Fruit fly (Drosophila melanogaster) whole organism, embryonic: Measurements from ENCODE around the gene Arv1.

Experiments
- Adf1 ChIP-seq: fragments of 200-800 bp; sonication (Bioruptor generic); IDR thresholded peaks from 2 replicates; pipeline ENCODE4 v1.3.6; 2022; ENCODE audit warnings: missing biosample characterization, missing genetic modification characterization
- Asciz ChIP-seq: fragments of 200-800 bp; sonication (Bioruptor generic); optimal IDR thresholded peaks from 2 replicates; lab custom pipeline; 2017; ENCODE audit warnings: missing biosample characterization, mild to moderate bottlenecking, missing genetic modification characterization, missing genetic modification reagents
- CG10147 ChIP-seq: fragments of 200-800 bp; sonication (Bioruptor generic); optimal IDR thresholded peaks from 2 replicates; lab custom pipeline; 2019; ENCODE audit warnings: missing biosample characterization, mild to moderate bottlenecking, missing genetic modification characterization, moderate library complexity
- CG10462 ChIP-seq: fragments of 200-800 bp; sonication (Bioruptor generic); optimal IDR thresholded peaks from 2 replicates; lab custom pipeline; 2016; ENCODE audit warnings: missing biosample characterization, missing genetic modification characterization
- CG11456 ChIP-seq: fragments of 200-800 bp; sonication (Bioruptor generic); IDR thresholded peaks from 3 replicates; pipeline ENCODE4 v1.3.6; 2022; ENCODE audit warnings: missing biosample characterization, missing genetic modification characterization
- CG11696 ChIP-seq: fragments of 200-800 bp; sonication (Bioruptor generic); IDR thresholded peaks from 2 replicates; pipeline ENCODE4 v1.3.6; 2022; ENCODE audit warnings: missing biosample characterization, missing genetic modification characterization
- CG15601 ChIP-seq: fragments of 200-800 bp; sonication (Bioruptor generic); optimal IDR thresholded peaks from 3 replicates; lab custom pipeline; 2019; ENCODE audit warnings: missing biosample characterization, mild to moderate bottlenecking, missing genetic modification characterization, moderate library complexity
- CG16815 ChIP-seq: fragments of 200-800 bp; sonication (Bioruptor generic); optimal IDR thresholded peaks from 3 replicates; lab custom pipeline; 2017; ENCODE audit warnings: missing biosample characterization, mild to moderate bottlenecking, missing genetic modification characterization
- CG18262 ChIP-seq: fragments of 200-800 bp; optimal IDR thresholded peaks from 3 replicates; lab custom pipeline; 2019; ENCODE audit warnings: missing biosample characterization, mild to moderate bottlenecking, missing genetic modification characterization, moderate library complexity
- CG18619 ChIP-seq: fragments of 200-800 bp; sonication (Bioruptor generic); optimal IDR thresholded peaks from 3 replicates; lab custom pipeline; 2017; ENCODE audit warnings: missing biosample characterization, mild to moderate bottlenecking, missing genetic modification characterization
- CG2120 ChIP-seq: fragments of 200-800 bp; sonication (Bioruptor generic); optimal IDR thresholded peaks from 3 replicates; lab custom pipeline; 2016; ENCODE audit warnings: missing biosample characterization, missing genetic modification characterization
- CG2712 ChIP-seq: fragments of 200-800 bp; optimal IDR thresholded peaks from 3 replicates; lab custom pipeline; 2019; ENCODE audit warnings: missing biosample characterization, mild to moderate bottlenecking, missing genetic modification characterization, moderate library complexity
- CG30020 ChIP-seq: fragments of 200-800 bp; optimal IDR thresholded peaks from 2 replicates; lab custom pipeline; 2019; ENCODE audit warnings: missing biosample characterization, mild to moderate bottlenecking, missing genetic modification characterization, moderate library complexity
- CG32772 ChIP-seq: fragments of 200-800 bp; sonication (Bioruptor generic); IDR thresholded peaks from 2 replicates; pipeline ENCODE4 v1.3.6; 2022; ENCODE audit warnings: missing biosample characterization, missing genetic modification characterization
- CG3281 ChIP-seq: fragments of 200-800 bp; sonication (Bioruptor generic); optimal IDR thresholded peaks from 3 replicates; lab custom pipeline; 2017; ENCODE audit warnings: missing biosample characterization, mild to moderate bottlenecking, missing genetic modification characterization
- CG33213 ChIP-seq: fragments of 200-800 bp; sonication (Bioruptor generic); optimal IDR thresholded peaks from 3 replicates; lab custom pipeline; 2016; ENCODE audit warnings: missing biosample characterization, missing genetic modification characterization
- CG4328 ChIP-seq: fragments of 200-800 bp; sonication (Bioruptor generic); optimal IDR thresholded peaks from 3 replicates; lab custom pipeline; 2017; ENCODE audit warnings: missing biosample characterization, missing genetic modification reagents, missing genetic modification characterization
- CG4360 ChIP-seq: fragments of 200-800 bp; sonication (Bioruptor generic); IDR thresholded peaks from 2 replicates; pipeline ENCODE4 v1.3.6; 2022; ENCODE audit warnings: missing biosample characterization, missing genetic modification characterization
- CG4424 ChIP-seq: fragments of 200-800 bp; sonication (Bioruptor generic); optimal IDR thresholded peaks from 3 replicates; lab custom pipeline; 2016; ENCODE audit warnings: missing biosample characterization, missing genetic modification characterization
- CG5953 ChIP-seq: fragments of 200-800 bp; sonication (Bioruptor generic); IDR thresholded peaks from 2 replicates; pipeline ENCODE4 v1.3.6; 2022; ENCODE audit warnings: missing biosample characterization, missing genetic modification characterization
- CG6272 ChIP-seq: fragments of 200-800 bp; sonication (Bioruptor generic); IDR thresholded peaks from 2 replicates; pipeline ENCODE4 v1.3.6; 2022; ENCODE audit warnings: missing biosample characterization, missing genetic modification characterization
- CG6683 ChIP-seq: fragments of 200-800 bp; sonication (Bioruptor generic); optimal IDR thresholded peaks from 2 replicates; lab custom pipeline; 2017; ENCODE audit warnings: missing biosample characterization, mild to moderate bottlenecking, missing genetic modification characterization, missing genetic modification reagents
- CG7372 ChIP-seq: fragments of 200-800 bp; sonication (Bioruptor generic); IDR thresholded peaks from 2 replicates; pipeline ENCODE4 v1.3.6; 2022; ENCODE audit warnings: missing biosample characterization, missing genetic modification characterization
- CG7987 ChIP-seq: fragments of 200-800 bp; sonication (Bioruptor generic); optimal IDR thresholded peaks from 2 replicates; lab custom pipeline; 2018; ENCODE audit warnings: missing biosample characterization, mild to moderate bottlenecking, missing genetic modification characterization, moderate library complexity
- CG8359 ChIP-seq: fragments of 200-800 bp; sonication (Bioruptor generic); optimal IDR thresholded peaks from 2 replicates; lab custom pipeline; 2017; ENCODE audit warnings: missing biosample characterization, mild to moderate bottlenecking, missing genetic modification characterization, borderline replicate concordance
- CG8924 ChIP-seq: fragments of 200-800 bp; optimal IDR thresholded peaks from 3 replicates; lab custom pipeline; 2019; ENCODE audit warnings: missing biosample characterization, mild to moderate bottlenecking, missing genetic modification characterization, moderate library complexity
- CHES-1-like ChIP-seq: fragments of 200-800 bp; sonication (Bioruptor generic); optimal IDR thresholded peaks from 2 replicates; lab custom pipeline; 2016; ENCODE audit warnings: missing biosample characterization, missing genetic modification characterization
- CkIIα-i1 ChIP-seq: fragments of 200-800 bp; sonication (Bioruptor generic); IDR thresholded peaks from 2 replicates; pipeline ENCODE4 v1.3.6; 2022; ENCODE audit warnings: missing biosample characterization, missing genetic modification characterization
- D19B ChIP-seq: fragments of 200-800 bp; sonication (Bioruptor generic); optimal IDR thresholded peaks from 2 replicates; lab custom pipeline; 2017; ENCODE audit warnings: missing biosample characterization, mild to moderate bottlenecking, missing genetic modification characterization
- Dll ChIP-seq: fragments of 200-800 bp; sonication (Bioruptor generic); IDR thresholded peaks from 4 replicates; pipeline ENCODE4 v1.3.6; 2022; ENCODE audit warnings: missing biosample characterization, missing genetic modification characterization; ENCODE audit not compliant: partially characterized antibody
- Drgx ChIP-seq: fragments of 200-800 bp; sonication (Bioruptor generic); IDR thresholded peaks from 2 replicates; pipeline ENCODE4 v1.3.6; 2022; ENCODE audit warnings: missing biosample characterization, missing genetic modification characterization
- Hr39 ChIP-seq: fragments of >200 bp; optimal IDR thresholded peaks from 2 replicates; lab custom pipeline; 2017
- MBD-R2 ChIP-seq: fragments of 200-800 bp; sonication (Bioruptor generic); IDR thresholded peaks from 2 replicates; pipeline ENCODE4 v1.3.6; 2022; ENCODE audit warnings: missing biosample characterization, missing genetic modification characterization
- MESR4 ChIP-seq: fragments of 200-800 bp; sonication (Bioruptor generic); optimal IDR thresholded peaks from 2 replicates; lab custom pipeline; 2018; ENCODE audit warnings: missing biosample characterization, mild to moderate bottlenecking, missing genetic modification characterization, moderate library complexity
- MTF-1 ChIP-seq: fragments of 200-800 bp; sonication (Bioruptor generic); optimal IDR thresholded peaks from 2 replicates; lab custom pipeline; 2018; ENCODE audit warnings: missing biosample characterization, mild to moderate bottlenecking, missing genetic modification characterization, borderline replicate concordance
- Trl ChIP-seq, 3 experiments: fragments of >200 bp in 2 of 3; fragments of 200-800 bp in 1 of 3; sonication (Bioruptor generic) in 1 of 3; optimal IDR thresholded peaks; 2 replicates in 1 of 3; 3 replicates in 2 of 3; lab custom pipeline; 2016 to 2017; ENCODE audit warnings: missing biosample characterization in 1 of 3, missing genetic modification characterization in 1 of 3
- amos ChIP-seq: fragments of 200-800 bp; sonication (Bioruptor generic); IDR thresholded peaks from 2 replicates; pipeline ENCODE4 v1.3.6; 2022; ENCODE audit warnings: missing biosample characterization, missing genetic modification characterization; ENCODE audit not compliant: partially characterized antibody
- ato ChIP-seq: fragments of 200-800 bp; sonication (Bioruptor generic); IDR thresholded peaks from 2 replicates; pipeline ENCODE4 v1.3.6; 2022; ENCODE audit warnings: missing biosample characterization, missing genetic modification characterization; ENCODE audit not compliant: partially characterized antibody
- chn ChIP-seq: fragments of 200-800 bp; sonication (Bioruptor generic); optimal IDR thresholded peaks from 2 replicates; lab custom pipeline; 2016; ENCODE audit warnings: missing biosample characterization, missing genetic modification characterization
- cwo ChIP-seq: fragments of 200-800 bp; sonication (Bioruptor generic); optimal IDR thresholded peaks from 3 replicates; lab custom pipeline; 2017; ENCODE audit warnings: missing biosample characterization, missing genetic modification characterization, mild to moderate bottlenecking, moderate library complexity, missing genetic modification reagents
- emc ChIP-seq: fragments of 200-800 bp; sonication (Bioruptor generic); optimal IDR thresholded peaks from 2 replicates; lab custom pipeline; 2016; ENCODE audit warnings: missing biosample characterization, missing genetic modification characterization
- fru ChIP-seq: fragments of >200 bp; optimal IDR thresholded peaks from 2 replicates; lab custom pipeline; 2017
- knrl ChIP-seq: fragments of 200-800 bp; sonication (Bioruptor generic); IDR thresholded peaks from 3 replicates; pipeline ENCODE4 v1.3.6; 2022; ENCODE audit warnings: missing biosample characterization, missing genetic modification characterization; ENCODE audit not compliant: partially characterized antibody
- nerfin-1 ChIP-seq: fragments of 200-800 bp; sonication (Bioruptor generic); optimal IDR thresholded peaks from 3 replicates; lab custom pipeline; 2019; ENCODE audit warnings: missing biosample characterization, mild to moderate bottlenecking, missing genetic modification characterization, moderate library complexity
- odd ChIP-seq: fragments of 200-800 bp; sonication (Bioruptor generic); optimal IDR thresholded peaks from 2 replicates; lab custom pipeline; 2017; ENCODE audit warnings: missing biosample characterization, mild to moderate bottlenecking, missing genetic modification characterization
- phol ChIP-seq: fragments of 200-800 bp; sonication (Bioruptor generic); optimal IDR thresholded peaks from 3 replicates; lab custom pipeline; 2018; ENCODE audit warnings: missing biosample characterization, mild to moderate bottlenecking, missing genetic modification characterization, moderate library complexity
- stwl ChIP-seq: fragments of 200-800 bp; sonication (Bioruptor generic); optimal IDR thresholded peaks from 3 replicates; lab custom pipeline; 2018; ENCODE audit warnings: missing biosample characterization, mild to moderate bottlenecking, missing genetic modification characterization, moderate library complexity
- tgo ChIP-seq: fragments of 200-800 bp; sonication (Bioruptor generic); IDR thresholded peaks from 3 replicates; pipeline ENCODE4 v1.3.6; 2022; ENCODE audit warnings: missing biosample characterization, missing genetic modification characterization
- yki ChIP-seq: fragments of >200 bp; optimal IDR thresholded peaks from 3 replicates; lab custom pipeline; 2018
- z ChIP-seq: fragments of 200-800 bp; sonication (Bioruptor generic); IDR thresholded peaks from 3 replicates; pipeline ENCODE4 v1.3.6; 2022; ENCODE audit warnings: missing biosample characterization, missing genetic modification characterization

Arv1 gene

dm6 chr3L:21533270-21533948, 4.3 kb upstream of the Arv1 start, which contains the start of gene Mkrn1:
Mkrn1 (minus strand) TSS chr3L:21533713.
- TF ChIP-seq CG8924 (tag; lab: Kevin White, UChicago), result no peak
- TF ChIP-seq CG2120 (GFP tag; lab: Kevin White, UChicago), result no peak
- TF ChIP-seq emc (GFP tag; lab: Kevin White, UChicago), result no peak
- no peak for TF ChIP-seq CG3281 (GFP tag; lab: Kevin White, UChicago)
- TF ChIP-seq Asciz, result no peak
- no peak for TF ChIP-seq CG32772 (GFP tag; lab: Robert Waterston, UW)
- TF ChIP-seq Hr39 (lab: Kevin White, UChicago), result no peak
- TF ChIP-seq CG2712, result peak; percentile 65
- TF ChIP-seq CG33213, result peak; percentile 66
- no peak for TF ChIP-seq CG10462
- no peak for TF ChIP-seq z (GFP tag; lab: Robert Waterston, UW)
- no peak for TF ChIP-seq yki (lab: Kevin White, UChicago)
- TF ChIP-seq CG18619 (GFP tag; lab: Kevin White, UChicago), result no peak
- peak; percentile 89 for TF ChIP-seq nerfin-1 (tag; lab: Kevin White, UChicago)
- no peak for TF ChIP-seq CG6272
- no peak for TF ChIP-seq CG5953
- TF ChIP-seq CG30020, result peak; percentile 96
- TF ChIP-seq Dll (GFP tag; lab: Robert Waterston, UW), result peak; percentile 63; the same call in 3 of the 4 replicates
- no peak for TF ChIP-seq CG4328 (GFP tag; lab: Kevin White, UChicago)
- no peak for TF ChIP-seq CG16815
- TF ChIP-seq fru (lab: Kevin White, UChicago), result no peak
- no peak for TF ChIP-seq tgo
- TF ChIP-seq ato, result peak; percentile 79
- TF ChIP-seq CG4424, result no peak
- no peak for TF ChIP-seq CG10147 (GFP tag; lab: Kevin White, UChicago)
- no peak for TF ChIP-seq CG11456 (GFP tag; lab: Robert Waterston, UW)
- TF ChIP-seq D19B, result peak; percentile 88
- TF ChIP-seq CG8359 (GFP tag; lab: Kevin White, UChicago), result no peak
- TF ChIP-seq CG18262 (tag; lab: Kevin White, UChicago), result no peak
- TF ChIP-seq cwo (GFP tag; lab: Kevin White, UChicago), result no peak
- TF ChIP-seq CG4360 (GFP tag; lab: Robert Waterston, UW), result no peak
- TF ChIP-seq Adf1, result no peak
- TF ChIP-seq MBD-R2 (GFP tag; lab: Robert Waterston, UW), result peak; percentile 65
- TF ChIP-seq phol (tag; lab: Kevin White, UChicago), result peak; percentile 13
- no peak for TF ChIP-seq CG11696
- TF ChIP-seq CkIIα-i1 (GFP tag; lab: Robert Waterston, UW), result no peak
- no peak for TF ChIP-seq Drgx
- TF ChIP-seq stwl (tag; lab: Kevin White, UChicago), result peak; percentile 78
- no peak for TF ChIP-seq CG7372 (GFP tag; lab: Robert Waterston, UW)
- TF ChIP-seq CG15601 (tag; lab: Kevin White, UChicago), result no peak
- TF ChIP-seq odd (GFP tag; lab: Kevin White, UChicago), result no peak
- TF ChIP-seq CG7987 (GFP tag; lab: Kevin White, UChicago), result no peak
- no peak for TF ChIP-seq Trl (optimal IDR thresholded peaks at IDR 0.05; lab: Kevin White, UChicago)
- TF ChIP-seq Trl (GFP tag; optimal IDR thresholded peaks at IDR 0.05; lab: Kevin White, UChicago), result no peak
- no peak for TF ChIP-seq chn (GFP tag; lab: Kevin White, UChicago)
- TF ChIP-seq amos (GFP tag; lab: Robert Waterston, UW), result peak; percentile 54; the same call in 1 of the 2 replicates
- peak; percentile 31 for TF ChIP-seq CHES-1-like (GFP tag; lab: Kevin White, UChicago)
- TF ChIP-seq CG6683, result no peak
- TF ChIP-seq MESR4 (GFP tag; lab: Kevin White, UChicago), result peak; percentile 97
- TF ChIP-seq MTF-1 (GFP tag; lab: Kevin White, UChicago), result no peak
- peak; percentile 58; the same call in 2 of the 3 replicates for TF ChIP-seq knrl (GFP tag; lab: Robert Waterston, UW)
